Fruit fly (Drosophila melanogaster): Measurements from ENCODE around the gene CG34244.

- TF ChIP-seq CG4318 (GFP tag; optimal IDR thresholded peaks at IDR 0.05) (no peak), Blimp-1 (GFP tag; optimal IDR thresholded peaks at IDR 0.05) (no peak)
Observed at dm6 chr3L:14235820-14236219, at the start of gene CG34244.

Data from whole organism, prepupa.